Worm (Caenorhabditis elegans) whole organism, L1 larva: Measurements from ENCODE around the gene F11D5.7.
A peak's percentile ranks its signal among the peaks of the same experiment; 100 is the strongest.

Experiments
- C16A3.4 ChIP-seq: fragments of 150-350 bp; optimal IDR thresholded peaks from 2 replicates; lab custom pipeline; 2014; ENCODE audit warnings: missing biosample characterization, missing genetic modification characterization
- C34B4.2 ChIP-seq: sonication (generic microtip); optimal IDR thresholded peaks from 2 replicates; lab custom pipeline; 2017; ENCODE audit warnings: mild to moderate bottlenecking, missing genetic modification characterization, missing compliant biosample characterization
- aha-1 ChIP-seq: fragments of 150-350 bp; optimal IDR thresholded peaks from 2 replicates; lab custom pipeline; 2014; ENCODE audit warnings: missing biosample characterization, missing genetic modification characterization
- aly-2 ChIP-seq: fragments of 150-350 bp; optimal IDR thresholded peaks from 2 replicates; lab custom pipeline; 2014; ENCODE audit warnings: missing biosample characterization, missing genetic modification characterization
- ceh-8 ChIP-seq: fragments of 200-800 bp; sonication (Bioruptor generic); optimal IDR thresholded peaks from 2 replicates; lab custom pipeline; 2018; ENCODE audit warnings: mild to moderate bottlenecking, missing genetic modification characterization, moderate library complexity, missing compliant biosample characterization
- ceh-82 ChIP-seq, 3 experiments: fragments of 150-350 bp in 1 of 3; sonication (generic microtip) in 2 of 3; optimal IDR thresholded peaks; 2 replicates each; lab custom pipeline; 2014 to 2017; ENCODE audit warnings: missing biosample characterization in 3 of 3, missing genetic modification characterization in 3 of 3
- ces-1 ChIP-seq: fragments of 150-350 bp; optimal IDR thresholded peaks from 2 replicates; lab custom pipeline; 2014; ENCODE audit warnings: missing biosample characterization, missing genetic modification reagents, missing genetic modification characterization
- efl-1 ChIP-seq, 4 experiments: fragments of 150-350 bp; optimal IDR thresholded peaks in 3 of 4; peaks in 1 of 4; 1 replicate in 1 of 4; 2 replicates in 3 of 4; lab custom pipeline; 2014; ENCODE audit warnings: missing biosample characterization in 2 of 4, missing genetic modification characterization in 2 of 4, missing genetic modification reagents in 2 of 4
- efl-3 ChIP-seq: fragments of 200-800 bp; sonication (Bioruptor generic); optimal IDR thresholded peaks from 2 replicates; lab custom pipeline; 2018; ENCODE audit warnings: mild to moderate bottlenecking, missing genetic modification characterization, missing compliant biosample characterization
- egl-13 ChIP-seq: sonication (generic microtip); optimal IDR thresholded peaks from 2 replicates; lab custom pipeline; 2016; ENCODE audit warnings: missing genotype, missing genetic modification reagents, missing genetic modification characterization, missing compliant biosample characterization
- egl-27 ChIP-seq, 2 experiments: fragments of 150-350 bp in 1 of 2; sonication (generic microtip); optimal IDR thresholded peaks; 3 replicates each; lab custom pipeline; 2017 to 2018; ENCODE audit warnings: missing biosample characterization in 2 of 2, missing genetic modification characterization in 2 of 2, missing genetic modification reagents in 2 of 2
- elt-2 ChIP-seq: sonication (generic microtip); optimal IDR thresholded peaks from 2 replicates; lab custom pipeline; 2016; ENCODE audit warnings: missing genetic modification characterization, mild to moderate bottlenecking, inconsistent platforms, missing compliant biosample characterization, missing genetic modification reagents
- ets-5 ChIP-seq: fragments of 200-800 bp; sonication (Bioruptor generic); IDR thresholded peaks from 2 replicates; pipeline ENCODE4 v1.3.6; 2022; ENCODE audit warnings: missing genetic modification characterization, missing compliant biosample characterization
- fos-1 ChIP-seq: fragments of 150-350 bp; optimal IDR thresholded peaks from 2 replicates; lab custom pipeline; 2014; ENCODE audit warnings: missing biosample characterization, missing genetic modification characterization
- hpl-2 ChIP-seq: fragments of 150-350 bp; optimal IDR thresholded peaks from 2 replicates; lab custom pipeline; 2014; ENCODE audit warnings: missing biosample characterization, missing genetic modification reagents, missing genetic modification characterization
- isw-1 ChIP-seq: fragments of 200-800 bp; sonication (Bioruptor generic); IDR thresholded peaks from 2 replicates; pipeline ENCODE4 v1.3.6; 2022; ENCODE audit warnings: missing genetic modification characterization, missing compliant biosample characterization
- lin-14 ChIP-seq: fragments of 200-800 bp; sonication (Bioruptor generic); optimal IDR thresholded peaks from 2 replicates; lab custom pipeline; 2018; ENCODE audit warnings: mild to moderate bottlenecking, missing genetic modification characterization, moderate library complexity, missing compliant biosample characterization
- lin-15B ChIP-seq: fragments of 150-350 bp; sonication (generic microtip); optimal IDR thresholded peaks from 3 replicates; lab custom pipeline; 2014; ENCODE audit warnings: missing biosample characterization, missing genetic modification characterization
- lin-35 ChIP-seq, 2 experiments: fragments of 150-350 bp; optimal IDR thresholded peaks; 2 replicates each; lab custom pipeline; 2014; ENCODE audit warnings: missing biosample characterization in 2 of 2, missing genetic modification characterization in 2 of 2, missing genetic modification reagents in 2 of 2
- lin-39 ChIP-seq: fragments of 150-350 bp; optimal IDR thresholded peaks from 2 replicates; lab custom pipeline; 2014; ENCODE audit warnings: missing biosample characterization, missing genetic modification reagents, missing genetic modification characterization
- lir-3 ChIP-seq: sonication (generic microtip); optimal IDR thresholded peaks from 2 replicates; lab custom pipeline; 2016; ENCODE audit warnings: mild to moderate bottlenecking, missing genetic modification characterization, moderate library complexity, missing compliant biosample characterization; ENCODE audit not compliant: poor library complexity
- lsy-2 ChIP-seq, 2 experiments: fragments of 150-350 bp; optimal IDR thresholded peaks; 2 replicates each; lab custom pipeline; 2014; ENCODE audit warnings: missing biosample characterization in 2 of 2, missing genetic modification characterization in 2 of 2
- mab-9 ChIP-seq: fragments of 200-800 bp; sonication (Bioruptor generic); IDR thresholded peaks from 2 replicates; pipeline ENCODE4 v1.3.6; 2022; ENCODE audit warnings: missing genetic modification reagents, missing genetic modification characterization, missing compliant biosample characterization
- mdl-1 ChIP-seq, 2 experiments: fragments of 150-350 bp; optimal IDR thresholded peaks; 2 replicates each; lab custom pipeline; 2014 to 2017; ENCODE audit warnings: missing biosample characterization in 2 of 2, missing genetic modification characterization in 2 of 2, inconsistent platforms in 1 of 2
- mep-1 ChIP-seq: fragments of 150-350 bp; optimal IDR thresholded peaks from 2 replicates; lab custom pipeline; 2014; ENCODE audit warnings: missing biosample characterization, missing genetic modification characterization
- nhr-11 ChIP-seq: fragments of 150-350 bp; optimal IDR thresholded peaks from 2 replicates; lab custom pipeline; 2014; ENCODE audit warnings: missing biosample characterization, missing genetic modification characterization
- nhr-20 ChIP-seq: sonication (generic microtip); optimal IDR thresholded peaks from 2 replicates; lab custom pipeline; 2016; ENCODE audit warnings: mild to moderate bottlenecking, missing genetic modification characterization, missing compliant biosample characterization
- nhr-28 ChIP-seq: fragments of 150-350 bp; optimal IDR thresholded peaks from 2 replicates; lab custom pipeline; 2014; ENCODE audit warnings: missing biosample characterization, missing genetic modification characterization
- nhr-77 ChIP-seq: fragments of 150-350 bp; optimal IDR thresholded peaks from 2 replicates; lab custom pipeline; 2014; ENCODE audit warnings: missing biosample characterization, missing genetic modification characterization
- nhr-84 ChIP-seq: sonication (generic microtip); optimal IDR thresholded peaks from 2 replicates; lab custom pipeline; 2017; ENCODE audit warnings: missing biosample characterization, missing genetic modification characterization
- nhr-90 ChIP-seq: sonication (generic microtip); optimal IDR thresholded peaks from 2 replicates; lab custom pipeline; 2016; ENCODE audit warnings: mild to moderate bottlenecking, missing genetic modification characterization, missing compliant biosample characterization; ENCODE audit not compliant: poor library complexity
- pax-3 ChIP-seq: fragments of 200-800 bp; sonication (Bioruptor generic); optimal IDR thresholded peaks from 2 replicates; lab custom pipeline; 2018; ENCODE audit warnings: mild to moderate bottlenecking, missing genetic modification characterization, moderate library complexity, missing compliant biosample characterization
- rnt-1 ChIP-seq: sonication (generic microtip); optimal IDR thresholded peaks from 2 replicates; lab custom pipeline; 2016; ENCODE audit warnings: mild to moderate bottlenecking, missing genetic modification characterization, moderate library complexity, missing compliant biosample characterization
- skn-1 ChIP-seq: fragments of 150-350 bp; optimal IDR thresholded peaks from 2 replicates; lab custom pipeline; 2014; ENCODE audit warnings: missing biosample characterization, missing genetic modification characterization
- snu-23 ChIP-seq: sonication (generic microtip); optimal IDR thresholded peaks from 2 replicates; lab custom pipeline; 2016; ENCODE audit warnings: missing genetic modification characterization, missing compliant biosample characterization
- sptf-1 ChIP-seq: fragments of 150-350 bp; optimal IDR thresholded peaks from 2 replicates; lab custom pipeline; 2014; ENCODE audit warnings: missing biosample characterization, missing genetic modification characterization
- swsn-7 ChIP-seq: sonication (generic microtip); optimal IDR thresholded peaks from 2 replicates; lab custom pipeline; 2016; ENCODE audit warnings: missing genetic modification characterization, missing compliant biosample characterization
- tlp-1 ChIP-seq: fragments of 150-350 bp; optimal IDR thresholded peaks from 2 replicates; lab custom pipeline; 2014; ENCODE audit warnings: missing biosample characterization, missing genetic modification characterization
- unc-30 ChIP-seq: sonication (generic microtip); optimal IDR thresholded peaks from 2 replicates; lab custom pipeline; 2017; ENCODE audit warnings: missing biosample characterization, missing genetic modification characterization
- unc-86 ChIP-seq: sonication (generic microtip); optimal IDR thresholded peaks from 2 replicates; lab custom pipeline; 2016; ENCODE audit warnings: missing genetic modification characterization, missing compliant biosample characterization
- zip-4 ChIP-seq: fragments of 200-800 bp; sonication (Bioruptor generic); optimal IDR thresholded peaks from 2 replicates; lab custom pipeline; 2018; ENCODE audit warnings: mild to moderate bottlenecking, missing genetic modification characterization, moderate library complexity, missing compliant biosample characterization
- ztf-4 ChIP-seq: fragments of 150-350 bp; optimal IDR thresholded peaks from 2 replicates; lab custom pipeline; 2014; ENCODE audit warnings: missing biosample characterization, missing genetic modification characterization

Gene F11D5.7

DNA sequence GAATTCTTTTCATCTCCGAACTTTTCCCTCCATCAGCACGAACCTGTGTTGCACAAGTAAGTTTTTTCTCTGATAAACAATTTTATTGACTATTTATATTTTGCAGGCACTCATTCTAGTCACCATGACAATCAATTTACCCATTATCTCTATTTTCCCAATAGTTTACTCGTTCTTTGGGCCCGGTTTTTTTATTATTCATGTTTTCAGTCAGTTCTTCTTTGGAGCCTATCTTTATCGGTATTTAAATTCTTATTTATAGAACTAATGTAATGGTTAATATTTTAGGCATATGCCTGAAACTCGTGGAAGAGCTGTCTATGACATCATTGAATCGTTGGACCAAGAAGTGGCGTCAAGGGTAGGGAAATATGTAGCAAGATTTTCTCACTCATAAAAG lies 19.2 kb upstream of the F11D5.7 start:
- TF ChIP-seq nhr-84 (tag; lab: Kevin White, UChicago) (no peak), zip-4 (no peak), ets-5 (no peak), pax-3 (tag; lab: Kevin White, UChicago) (no peak), nhr-28 (tag; lab: Kevin White, UChicago) (no peak), nhr-90 (no peak), swsn-7 (tag; lab: Kevin White, UChicago) (no peak), unc-30 (tag; lab: Kevin White, UChicago) (no peak), aly-2 (tag; lab: Kevin White, UChicago) (no peak), lin-15B (tag; lab: Kevin White, UChicago) (no peak)

DNA sequence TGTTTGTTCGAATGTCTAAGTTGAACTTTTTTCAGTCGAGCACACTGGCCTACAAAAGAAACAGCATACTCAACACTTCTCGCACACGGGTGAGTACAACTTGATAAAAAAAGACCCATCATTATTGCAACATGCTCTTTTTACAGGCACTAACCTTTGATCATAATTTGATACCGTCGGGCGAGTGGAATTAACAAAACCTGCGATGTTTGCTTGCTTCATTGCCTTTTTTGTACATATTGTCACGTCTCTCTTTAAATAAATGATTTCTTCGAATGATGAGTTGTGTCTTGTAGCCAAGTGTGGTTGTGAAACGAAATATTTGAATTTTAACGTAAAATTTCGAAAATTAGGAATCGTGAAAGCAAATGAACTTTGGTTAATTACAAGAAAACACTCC lies 18.7 kb upstream of the F11D5.7 start:
- TF ChIP-seq hpl-2 (GFP tag; lab: Kevin White, UChicago) (no peak), C34B4.2 (tag; lab: Kevin White, UChicago) (no peak), lir-3 (tag; lab: Kevin White, UChicago) (no peak), lin-39 (tag; lab: Kevin White, UChicago) (no peak), ceh-8 (GFP tag; lab: Kevin White, UChicago) (no peak), elt-2 (peak; percentile 80), nhr-20 (peak; percentile 33), efl-1 (optimal IDR thresholded peaks at IDR 0.05; lab: Kevin White, UChicago) (no peak), efl-1 (GFP tag; optimal IDR thresholded peaks at IDR 0.05 in 1 of 2; lab: Kevin White, UChicago) (no peak), tlp-1 (tag; lab: Kevin White, UChicago) (no peak), sptf-1 (no peak), ets-5 (no peak), ces-1 (GFP tag; lab: Kevin White, UChicago) (no peak), aha-1 (tag; lab: Kevin White, UChicago) (no peak), mab-9 (GFP tag; lab: Robert Waterston, UW) (no peak), unc-86 (tag; lab: Kevin White, UChicago) (no peak), snu-23 (GFP tag; lab: Kevin White, UChicago) (no peak), isw-1 (GFP tag; lab: Robert Waterston, UW) (no peak), nhr-11 (tag; lab: Kevin White, UChicago) (no peak), fos-1 (tag; lab: Kevin White, UChicago) (no peak), nhr-90 (no peak), C16A3.4 (tag; lab: Kevin White, UChicago) (no peak), lin-35 (GFP tag; optimal IDR thresholded peaks at IDR 0.05; lab: Kevin White, UChicago) (peak in 1 of 2 experiments; percentile 2), ceh-82 (tag; optimal IDR thresholded peaks at IDR 0.05; lab: Kevin White, UChicago) (no peak), egl-13 (tag; lab: Kevin White, UChicago) (no peak), mdl-1 (tag; optimal IDR thresholded peaks at IDR 0.05; lab: Kevin White, UChicago) (peak in 1 of 2 experiments; percentile 3), efl-3 (no peak), swsn-7 (tag; lab: Kevin White, UChicago) (no peak), lin-14 (GFP tag; lab: Kevin White, UChicago) (no peak), rnt-1 (no peak), pax-3 (tag; lab: Kevin White, UChicago) (no peak), aly-2 (tag; lab: Kevin White, UChicago) (no peak), egl-27 (tag; optimal IDR thresholded peaks at IDR 0.05; lab: Kevin White, UChicago) (no peak), lsy-2 (tag; optimal IDR thresholded peaks at IDR 0.05; lab: Kevin White, UChicago) (no peak), ztf-4 (tag; lab: Kevin White, UChicago) (no peak)

DNA sequence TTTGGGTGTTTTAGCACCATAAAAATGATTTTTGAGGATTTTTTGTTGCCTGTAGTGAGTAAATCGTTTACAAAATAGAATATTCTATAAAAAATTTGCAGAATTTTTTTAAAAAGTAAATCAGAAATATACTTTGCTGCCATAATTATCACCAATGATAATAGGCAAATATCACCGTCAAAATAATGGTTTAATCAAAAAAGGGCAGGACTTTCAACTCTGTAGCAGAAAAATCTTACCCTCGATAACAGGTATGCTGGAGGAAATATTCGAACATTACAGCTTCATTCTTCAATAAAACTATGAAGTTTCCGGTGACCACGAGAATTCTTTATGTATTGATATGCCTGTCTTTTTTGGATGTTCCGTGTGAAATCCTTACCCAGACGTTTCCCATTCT lies 15.0 kb upstream of the F11D5.7 start, which contains the start of gene K09C4.4:
K09C4.4 (plus strand) TSS at position 301 of the 400 bp plus-strand sequence.
- TF ChIP-seq lir-3 (tag; lab: Kevin White, UChicago) = no peak
- no peak for TF ChIP-seq skn-1 (tag; lab: Kevin White, UChicago)
- TF ChIP-seq mep-1 (tag; lab: Kevin White, UChicago) = no peak
- no peak for TF ChIP-seq nhr-77 (tag; lab: Kevin White, UChicago)
- TF ChIP-seq ceh-82 (tag; optimal IDR thresholded peaks at IDR 0.05; lab: Kevin White, UChicago) = no peak
